Worm (Caenorhabditis elegans): ENCODE results near the gene T19C3.3.

DNA sequence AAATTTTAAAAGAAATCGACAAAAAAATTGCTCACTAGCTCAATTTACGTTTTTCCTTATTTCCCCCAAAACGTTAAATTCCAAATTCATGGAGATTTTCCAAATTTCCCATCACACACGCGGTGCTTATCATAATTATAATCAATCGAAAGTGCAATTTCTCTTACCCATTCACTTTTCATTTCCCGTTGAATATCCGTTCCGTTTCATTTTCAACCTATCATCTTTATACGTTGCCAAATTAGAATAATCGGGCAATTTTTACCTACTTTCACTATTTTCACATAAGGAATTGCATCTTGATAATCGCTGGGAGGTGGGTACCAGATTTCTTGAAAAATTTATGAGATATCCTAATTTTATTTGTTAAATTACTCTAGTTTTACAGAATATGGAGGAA, 45.5 kb downstream of the T19C3.3 start:
- TF ChIP-seq lin-39 (tag; optimal IDR thresholded peaks at IDR 0.05) (no peak), C04F5.9 (tag; optimal IDR thresholded peaks at IDR 0.05) (no peak), mdl-1 (tag; optimal IDR thresholded peaks at IDR 0.05) (no peak), aly-2 (tag; optimal IDR thresholded peaks at IDR 0.05) (no peak), egl-27 (tag; optimal IDR thresholded peaks at IDR 0.05) (no peak), zip-4 (GFP tag; optimal IDR thresholded peaks at IDR 0.05) (no peak)
